Worm (Caenorhabditis elegans): ENCODE results near the gene dgn-1.

Gene dgn-1

ce11 chrX:10941255-10941654 is 12.5 kb upstream of the dgn-1 start, which contains the start of gene pho-7:
TSS of gene pho-7 (minus strand) at chrX:10941355.
- no peak for TF ChIP-seq unc-62 (GFP tag; optimal IDR thresholded peaks at IDR 0.05)

- no peak for TF ChIP-seq unc-62 (GFP tag; optimal IDR thresholded peaks at IDR 0.05)
These were observed 4.7 kb upstream of the dgn-1 start for ce11 chrX:10933308-10934014.

- no peak for TF ChIP-seq unc-62 (GFP tag; optimal IDR thresholded peaks at IDR 0.05)
These were observed 3.3 kb upstream of the dgn-1 start for ce11 chrX:10932087-10932486.

DNA sequence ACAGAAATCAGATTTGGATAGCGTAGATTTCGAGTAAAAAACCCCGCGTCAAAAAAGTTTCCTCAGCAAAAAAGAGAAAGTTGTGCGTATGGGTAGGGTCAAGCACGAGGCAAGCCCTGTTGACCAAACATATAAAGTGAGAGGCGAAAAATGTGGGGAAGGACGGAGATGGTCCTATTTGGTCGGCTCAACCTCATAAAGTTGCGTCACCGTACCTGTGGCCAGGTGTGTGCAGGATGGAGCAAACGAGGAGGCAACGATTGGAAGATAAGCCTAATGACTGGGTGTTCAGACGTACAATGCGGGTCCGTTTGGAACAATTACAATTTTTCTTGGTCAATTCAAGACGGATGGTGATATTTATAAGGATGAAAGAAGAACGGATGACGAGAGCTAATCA is 1.7 kb downstream of the dgn-1 start:
- TF ChIP-seq unc-62 (GFP tag; optimal IDR thresholded peaks at IDR 0.05), result no peak

DNA sequence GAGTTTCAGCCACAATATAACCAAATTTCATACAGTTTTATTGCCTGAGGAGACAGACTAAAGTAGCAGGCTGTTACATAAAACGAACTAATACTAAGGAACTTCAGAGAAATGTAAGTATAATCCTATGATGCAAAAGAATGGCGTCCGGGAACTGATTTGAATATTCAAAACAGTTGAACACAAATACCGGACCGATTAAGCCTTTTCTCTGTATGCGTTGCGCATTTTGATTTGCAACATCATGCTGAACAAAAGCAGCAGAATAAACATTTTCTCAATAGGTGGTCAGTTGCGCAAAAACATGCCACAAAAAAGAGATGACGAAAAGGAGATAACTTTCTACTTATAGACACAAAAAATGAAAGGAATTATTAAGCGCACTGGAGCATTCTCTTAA is 4.8 kb downstream of the dgn-1 start:
- TF ChIP-seq unc-62 (GFP tag; optimal IDR thresholded peaks at IDR 0.05), result no peak

- TF ChIP-seq unc-62 (GFP tag; optimal IDR thresholded peaks at IDR 0.05), result no peak
These were observed 9.2 kb downstream of the dgn-1 start, which contains the start of gene nstp-9 for ce11 chrX:10919613-10920012. TSS of gene nstp-9 (minus strand) at chrX:10919713.

DNA sequence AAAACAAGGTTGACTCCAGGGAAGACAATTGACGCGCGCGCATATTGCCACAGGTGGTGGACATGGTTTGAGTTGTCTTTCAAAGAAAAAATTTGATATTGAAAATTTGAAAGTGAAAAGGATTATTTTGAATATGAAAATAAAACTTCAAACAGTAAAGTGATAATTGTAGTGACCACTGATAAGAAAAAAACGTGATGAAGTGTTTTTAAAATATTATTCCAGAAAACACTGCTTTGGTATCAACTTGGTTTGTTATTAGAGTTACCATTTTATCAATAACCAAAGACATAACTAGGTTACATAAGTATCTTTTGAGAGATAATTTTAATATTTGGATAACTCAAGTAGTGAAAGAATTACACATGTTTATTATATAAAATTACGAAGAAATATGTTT is 12.6 kb downstream of the dgn-1 start:
- no peak for TF ChIP-seq unc-62 (GFP tag; optimal IDR thresholded peaks at IDR 0.05)

DNA sequence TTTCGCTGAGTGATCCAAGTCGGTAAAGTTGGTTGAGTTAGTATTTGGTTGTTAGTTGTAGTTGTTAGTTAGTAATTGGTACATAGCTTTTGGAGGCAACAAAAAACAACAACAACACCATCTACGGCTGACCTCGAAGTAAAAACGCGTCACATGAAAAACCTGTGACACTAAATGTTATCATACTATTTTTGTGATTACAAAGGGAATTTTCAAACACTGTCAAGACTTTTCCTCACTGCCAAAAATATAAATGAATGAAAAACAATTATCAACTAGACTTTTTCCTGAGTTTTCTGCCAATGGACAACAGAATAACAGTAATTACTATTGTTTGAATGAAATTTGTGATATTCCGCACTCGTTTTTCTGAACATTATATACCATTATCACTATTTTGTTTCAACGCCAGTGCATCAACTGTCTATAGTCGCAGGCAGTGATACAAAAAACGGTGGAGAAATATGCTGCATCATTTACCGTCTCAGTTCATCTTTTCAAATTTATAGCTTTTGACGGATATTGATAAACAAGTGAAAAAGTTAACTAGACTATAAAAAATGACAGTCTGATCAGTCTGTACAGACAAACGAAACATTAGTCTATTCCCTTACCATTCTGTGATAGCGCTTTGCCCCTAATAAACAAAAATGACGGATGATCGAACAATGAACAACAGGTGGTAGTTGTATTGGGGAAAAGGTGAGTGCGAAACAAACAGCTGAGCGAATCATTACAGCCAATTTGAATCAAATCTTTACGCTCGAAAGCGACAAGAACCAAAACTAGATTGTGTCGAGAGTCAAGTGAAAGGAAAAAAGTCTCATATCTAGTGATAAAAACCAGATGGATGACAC is 14.1 kb downstream of the dgn-1 start:
- no peak for TF ChIP-seq unc-62 (GFP tag; optimal IDR thresholded peaks at IDR 0.05)

DNA sequence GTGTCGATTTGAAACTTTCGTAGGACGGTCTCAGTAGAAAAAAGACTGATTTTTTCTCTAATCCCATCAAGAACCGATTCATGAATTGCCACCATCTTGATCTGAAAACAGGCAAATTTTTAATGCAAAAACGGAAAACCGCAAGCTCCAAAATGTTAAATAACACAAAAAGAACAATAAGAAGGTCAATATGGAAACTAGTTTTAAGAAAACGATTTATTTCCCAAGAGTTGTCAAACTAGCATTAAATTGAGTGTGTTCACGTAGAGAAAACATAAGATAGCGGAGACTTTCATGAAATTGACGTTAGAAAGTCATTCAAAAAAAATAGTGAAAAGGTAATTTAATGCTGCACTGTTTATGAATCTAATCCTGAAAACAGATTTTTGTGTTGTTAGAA is 14.8 kb downstream of the dgn-1 start, which contains the start of gene F47B10.9:
F47B10.9 (minus strand) TSS at position 101 of the 400 bp plus-strand sequence.
- TF ChIP-seq unc-62 (GFP tag; optimal IDR thresholded peaks at IDR 0.05), result no peak

DNA sequence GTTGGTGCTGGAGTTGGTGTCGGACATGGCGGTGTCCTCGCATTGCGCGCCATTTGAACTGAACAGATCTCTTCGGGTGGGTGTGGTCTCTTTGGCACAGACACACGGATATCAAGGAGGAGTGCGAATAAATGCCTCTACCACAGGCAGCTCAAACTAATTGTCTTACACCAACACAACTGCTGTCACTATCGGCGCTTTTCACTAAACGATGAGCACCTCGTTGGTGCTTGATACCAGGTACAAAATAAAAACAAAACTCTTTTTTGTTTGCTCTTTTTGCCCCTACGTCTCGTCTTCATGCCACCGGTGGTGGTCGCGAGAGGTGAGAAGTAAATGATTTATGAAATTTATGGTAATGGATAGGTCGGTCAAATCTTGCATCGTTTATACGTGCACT is 18.1 kb downstream of the dgn-1 start, which contains the start of gene F47B10.8:
F47B10.8 (minus strand) TSS at position 101 of the 400 bp plus-strand sequence.
- TF ChIP-seq unc-62 (GFP tag; optimal IDR thresholded peaks at IDR 0.05), result no peak

- no peak for TF ChIP-seq unc-62 (GFP tag; optimal IDR thresholded peaks at IDR 0.05)
These were observed 19.1 kb downstream of the dgn-1 start for ce11 chrX:10909661-10910060.

DNA sequence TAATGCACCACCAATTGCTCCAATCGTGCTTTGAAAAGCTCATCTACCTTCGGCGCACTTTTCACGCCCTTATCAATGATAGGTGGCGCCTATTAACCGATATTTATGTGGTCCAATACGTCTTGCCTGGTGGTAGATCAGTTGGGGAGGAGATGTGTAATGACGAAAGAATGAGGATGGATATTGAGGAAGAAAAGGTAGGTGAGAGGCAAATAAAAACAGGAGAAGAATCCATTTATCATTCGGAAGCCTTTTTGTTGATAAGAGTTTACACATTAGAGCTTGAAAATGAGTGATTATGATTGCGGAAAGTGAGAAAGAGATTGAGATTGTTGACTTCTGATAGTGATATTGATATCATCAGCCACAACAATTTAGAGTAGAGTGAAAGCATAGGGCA is 21.4 kb downstream of the dgn-1 start:
- TF ChIP-seq unc-62 (GFP tag; optimal IDR thresholded peaks at IDR 0.05), result no peak

- no peak for TF ChIP-seq unc-62 (GFP tag; optimal IDR thresholded peaks at IDR 0.05)
These were observed 25.4 kb downstream of the dgn-1 start for ce11 chrX:10903416-10903815.

DNA sequence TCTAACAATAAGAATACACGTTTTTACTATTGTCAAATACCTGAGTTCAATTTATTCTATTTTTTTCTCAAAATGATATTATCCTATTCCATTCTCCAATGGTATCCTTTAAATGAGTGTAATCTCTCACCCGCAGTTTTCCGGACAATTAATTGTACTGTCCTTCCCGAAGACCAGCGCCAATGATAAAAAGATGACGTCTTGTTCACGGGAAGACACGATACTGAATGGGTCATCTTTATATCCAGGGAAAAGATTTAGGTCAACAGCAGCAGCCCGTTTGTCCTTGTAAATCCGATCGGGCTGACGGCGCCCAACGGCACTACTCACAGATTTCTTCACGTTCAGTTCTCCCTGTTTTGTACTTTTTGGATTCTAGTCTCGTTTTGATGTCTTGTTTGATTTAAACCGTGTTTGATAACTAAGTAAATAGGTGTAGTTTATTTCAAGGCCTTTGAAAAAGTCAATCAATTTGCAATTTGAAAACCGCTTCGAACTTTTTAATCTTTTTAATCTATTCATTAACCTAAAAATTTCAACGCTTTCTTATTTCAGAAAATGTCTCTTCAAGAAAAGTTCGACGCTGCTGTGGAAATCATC is 26.0 kb downstream of the dgn-1 start, which contains the start of gene acbp-3:
acbp-3 (plus strand) TSS at position 550 of the 600 bp plus-strand sequence.
- no peak for TF ChIP-seq unc-62 (GFP tag; optimal IDR thresholded peaks at IDR 0.05)

DNA sequence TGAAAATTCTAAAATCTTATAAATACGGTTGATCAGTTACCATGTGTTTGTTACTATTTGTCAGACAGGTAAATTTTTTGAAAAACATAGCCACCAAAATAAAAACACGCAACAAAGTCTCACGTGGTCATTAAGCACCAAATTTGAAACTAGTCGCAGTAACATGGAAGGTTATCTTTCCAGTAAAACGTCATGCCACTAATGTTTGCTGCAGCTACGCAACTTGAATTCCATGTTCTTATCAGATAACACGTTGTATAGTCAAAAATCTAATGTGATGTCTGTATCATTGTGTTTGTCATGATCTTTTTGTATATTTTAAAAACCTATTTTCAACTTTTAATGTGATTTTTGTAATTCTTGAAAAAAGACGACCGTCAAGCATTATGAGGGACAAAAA is 27.0 kb downstream of the dgn-1 start:
- TF ChIP-seq unc-62 (GFP tag; optimal IDR thresholded peaks at IDR 0.05), result no peak

DNA sequence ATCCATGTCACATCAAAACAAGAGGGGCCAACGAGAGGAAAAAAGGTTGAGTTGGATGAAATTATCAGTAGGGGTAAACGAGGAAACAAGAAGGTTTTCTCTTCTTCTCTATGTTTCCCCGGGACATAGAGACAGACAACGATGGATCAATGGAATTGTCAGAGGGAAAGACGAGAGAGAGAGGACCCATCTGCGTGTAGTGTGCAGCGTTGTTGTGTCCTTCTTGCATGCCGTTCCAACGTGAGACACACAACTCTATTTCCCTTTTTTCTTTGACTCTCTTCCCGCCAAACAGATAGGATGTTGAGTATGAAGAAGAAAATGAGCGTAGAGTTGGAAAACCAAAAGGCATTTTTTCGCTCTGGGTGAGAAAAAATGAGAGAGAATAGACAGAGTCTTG is 27.8 kb downstream of the dgn-1 start:
- no peak for TF ChIP-seq unc-62 (GFP tag; optimal IDR thresholded peaks at IDR 0.05)

Data from whole organism, dauer.